Worm (Caenorhabditis elegans) whole organism, late embryonic: ENCODE data around the gene K02D3.1.

ENCODE experiments used
- ceh-19 ChIP-seq: fragments of 200-800 bp; sonication (Bioruptor generic); optimal IDR thresholded peaks from 2 replicates; lab custom pipeline; 2018; ENCODE audit warnings: mild to moderate bottlenecking, missing genetic modification characterization, missing compliant biosample characterization
- fkh-10 ChIP-seq: fragments of 150-350 bp; optimal IDR thresholded peaks from 2 replicates; lab custom pipeline; 2014; ENCODE audit warnings: missing biosample characterization, missing genetic modification reagents, missing genetic modification characterization
- lim-6 ChIP-seq: sonication (generic microtip); optimal IDR thresholded peaks from 2 replicates; lab custom pipeline; 2016; ENCODE audit warnings: missing genetic modification characterization, missing compliant biosample characterization
- sox-4 ChIP-seq: sonication (generic microtip); optimal IDR thresholded peaks from 2 replicates; lab custom pipeline; 2017; ENCODE audit warnings: mild to moderate bottlenecking, missing genetic modification characterization, inconsistent platforms, missing compliant biosample characterization

DNA sequence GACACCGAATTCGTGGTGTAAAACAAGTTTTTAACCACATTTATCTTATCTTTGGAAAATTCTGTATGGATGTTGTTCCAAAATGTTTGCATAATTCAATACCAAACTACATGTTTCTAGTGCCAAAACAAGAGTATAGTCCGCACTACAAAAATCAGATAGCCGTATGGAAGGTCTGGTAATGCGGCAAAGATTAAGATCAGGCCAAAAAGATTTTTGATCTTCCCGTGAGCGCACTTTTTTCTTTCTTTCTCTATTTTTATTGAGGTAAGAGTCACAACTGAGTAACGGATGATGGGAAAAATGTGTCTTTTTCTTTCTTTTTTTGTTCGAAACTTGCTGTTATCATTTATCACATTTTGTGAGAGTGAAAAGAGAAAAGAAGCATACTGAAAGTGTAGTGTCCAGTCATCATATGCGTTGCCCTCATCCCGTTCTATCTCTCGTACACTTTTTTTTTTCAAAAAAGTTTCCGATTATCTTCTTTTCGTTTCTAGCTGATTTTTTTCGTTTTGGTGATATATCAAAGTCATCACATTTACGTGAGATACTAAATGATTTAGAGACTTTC is 37.9 kb downstream of the K02D3.1 start:
- TF ChIP-seq lim-6 (tag; lab: Kevin White, UChicago) (no peak), ceh-19 (GFP tag; lab: Kevin White, UChicago) (no peak), sox-4 (tag; lab: Kevin White, UChicago) (no peak), fkh-10 (GFP tag; lab: Kevin White, UChicago) (no peak)
